Worm (Caenorhabditis elegans) whole organism, L4/young adult: ENCODE data around the gene samp-1.

Source experiments
- W03F9.2 ChIP-seq: fragments of 150-350 bp; optimal IDR thresholded peaks from 2 replicates; lab custom pipeline; 2014; ENCODE audit warnings: missing biosample characterization, missing genetic modification characterization
- dao-5 ChIP-seq: sonication (generic microtip); optimal IDR thresholded peaks from 2 replicates; lab custom pipeline; 2016; ENCODE audit warnings: missing genotype, missing genetic modification characterization, moderate library complexity, missing compliant biosample characterization
- him-1 ChIP-seq: sonication (generic microtip); optimal IDR thresholded peaks from 2 replicates; lab custom pipeline; 2016; ENCODE audit warnings: missing genotype, missing genetic modification reagents, missing genetic modification characterization, missing compliant biosample characterization

The samp-1 gene

DNA sequence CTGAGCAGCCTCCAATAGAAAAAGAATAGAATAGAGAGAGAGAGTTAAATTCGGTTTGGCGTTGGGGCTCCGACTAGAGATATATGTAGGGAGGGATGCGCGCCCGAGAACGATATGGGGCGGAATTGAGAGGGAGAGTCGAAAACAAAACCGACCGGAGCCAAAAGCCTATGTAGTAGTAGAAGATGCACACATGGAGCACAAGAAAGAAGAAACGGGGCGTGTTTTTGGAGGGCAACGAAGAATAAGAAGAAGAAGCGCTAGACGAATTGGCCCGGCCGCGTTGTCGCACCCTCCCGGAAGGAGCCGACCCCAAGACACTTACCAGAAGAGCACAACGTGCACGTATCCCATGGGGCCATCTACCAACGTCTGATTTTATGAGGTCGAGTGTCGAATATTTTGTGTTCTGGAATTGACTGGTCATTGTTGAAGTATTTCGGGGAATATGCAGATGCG is 26.4 kb downstream of the samp-1 start, which contains the start of gene tag-180:
Gene tag-180 (minus strand): TSS at position 409 of the 459 bp plus-strand sequence.
- no peak for TF ChIP-seq W03F9.2 (tag; lab: Kevin White, UChicago)
- no peak for TF ChIP-seq dao-5 (tag; lab: Kevin White, UChicago)
- no peak for TF ChIP-seq him-1

- TF ChIP-seq dao-5 (tag; lab: Kevin White, UChicago), result no peak
- TF ChIP-seq him-1, result no peak
- TF ChIP-seq W03F9.2 (tag; lab: Kevin White, UChicago), result no peak
Observed at ce11 chrII:11333375-11333774, 30.7 kb downstream of the samp-1 start.

DNA sequence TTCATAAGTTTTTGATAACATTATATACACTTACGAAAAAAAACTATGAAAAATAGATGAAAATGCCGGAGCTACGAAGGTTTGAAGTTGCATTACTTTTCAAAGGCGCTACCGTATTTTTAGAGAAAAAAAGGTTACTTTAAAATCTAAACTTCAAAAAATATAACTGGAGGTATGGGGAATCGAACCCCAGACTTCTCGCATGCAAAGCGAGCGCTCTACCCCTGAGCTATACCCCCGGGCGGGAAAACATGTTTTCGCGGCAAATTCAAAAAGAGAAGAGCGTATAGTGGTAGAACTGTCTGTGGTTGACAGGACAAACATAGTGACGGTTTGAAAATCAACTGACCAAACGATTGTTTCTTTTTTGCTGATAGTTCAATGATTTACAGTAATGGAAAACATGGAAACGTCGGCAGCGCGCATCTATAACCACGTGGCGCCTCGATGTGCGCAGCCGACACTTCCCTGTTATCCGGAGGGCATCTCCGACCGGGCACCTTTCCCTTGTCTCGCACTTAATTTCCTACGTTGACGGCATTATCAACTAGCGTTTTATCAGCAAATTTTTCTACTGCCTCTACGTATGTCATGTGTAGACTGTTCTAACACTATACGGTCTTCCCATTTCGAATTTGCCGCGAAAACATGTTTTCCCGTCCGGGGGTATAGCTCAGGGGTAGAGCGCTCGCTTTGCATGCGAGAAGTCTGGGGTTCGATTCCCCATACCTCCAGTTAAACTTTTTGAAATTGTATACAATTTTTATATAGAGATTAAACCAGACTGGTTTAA is 31.4 kb downstream of the samp-1 start:
- TF ChIP-seq dao-5 (tag; lab: Kevin White, UChicago) (no peak), him-1 (no peak), W03F9.2 (tag; lab: Kevin White, UChicago) (no peak)

DNA sequence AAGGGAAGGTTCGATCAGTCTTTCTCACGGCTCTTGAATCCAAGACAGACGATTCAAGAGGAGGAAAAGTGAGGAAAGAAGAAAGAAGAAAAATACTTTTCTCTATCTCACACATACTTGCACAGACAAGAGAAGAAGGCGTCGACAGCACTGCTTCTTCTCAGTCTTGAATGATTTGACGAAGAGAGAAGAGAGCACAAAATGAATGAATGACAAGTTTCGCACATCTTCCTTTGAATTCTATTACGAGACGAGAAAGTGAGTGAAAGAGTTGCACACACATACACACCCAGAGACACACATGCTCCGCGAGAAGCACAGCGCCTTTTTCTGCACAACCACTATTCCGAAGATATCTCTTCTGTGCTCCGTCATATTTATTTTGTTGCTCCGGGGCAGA is 33.0 kb downstream of the samp-1 start:
- no peak for TF ChIP-seq him-1
- TF ChIP-seq dao-5 (tag; lab: Kevin White, UChicago), result no peak
- no peak for TF ChIP-seq W03F9.2 (tag; lab: Kevin White, UChicago)

- no peak for TF ChIP-seq him-1
- no peak for TF ChIP-seq dao-5 (tag; lab: Kevin White, UChicago)
- TF ChIP-seq W03F9.2 (tag; lab: Kevin White, UChicago), result no peak
Observed at ce11 chrII:11336163-11336562, 33.5 kb downstream of the samp-1 start.

DNA sequence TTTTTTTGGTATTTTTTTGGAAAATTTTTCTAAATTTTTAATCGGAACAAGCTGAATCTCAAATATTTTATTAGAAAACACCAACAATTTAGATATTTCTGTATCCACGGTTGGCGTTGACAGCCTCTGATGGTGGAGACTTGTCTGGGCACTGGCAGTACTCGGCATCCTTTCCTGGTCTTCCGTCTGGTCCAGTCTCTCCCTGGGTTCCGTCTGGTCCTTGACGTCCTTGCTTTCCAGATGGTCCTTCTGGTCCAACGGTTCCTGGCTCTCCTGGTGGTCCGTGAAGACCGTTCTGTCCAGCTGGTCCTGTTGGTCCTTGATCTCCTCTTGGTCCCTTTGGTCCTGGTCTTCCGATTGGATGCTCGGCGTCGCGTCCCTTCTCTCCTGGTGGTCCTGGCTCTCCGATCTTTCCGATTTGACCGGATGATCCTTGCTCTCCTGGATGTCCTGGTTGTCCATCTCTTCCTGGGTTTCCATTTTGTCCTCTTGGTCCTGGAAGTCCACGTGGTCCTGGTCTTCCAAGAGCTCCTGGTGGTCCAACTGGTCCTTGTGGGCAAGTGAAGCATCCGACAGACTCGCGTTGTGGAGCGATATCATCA is 34.0 kb downstream of the samp-1 start:
- no peak for TF ChIP-seq dao-5 (tag; lab: Kevin White, UChicago)
- TF ChIP-seq W03F9.2 (tag; lab: Kevin White, UChicago), result no peak
- TF ChIP-seq him-1, result no peak

ce11 chrII:11337497-11338040 is 34.9 kb downstream of the samp-1 start, which contains the start of gene sqt-1:
sqt-1 (minus strand) TSS chrII:11337837.
- TF ChIP-seq him-1 (no peak), dao-5 (tag; lab: Kevin White, UChicago) (no peak), W03F9.2 (tag; lab: Kevin White, UChicago) (no peak)

DNA sequence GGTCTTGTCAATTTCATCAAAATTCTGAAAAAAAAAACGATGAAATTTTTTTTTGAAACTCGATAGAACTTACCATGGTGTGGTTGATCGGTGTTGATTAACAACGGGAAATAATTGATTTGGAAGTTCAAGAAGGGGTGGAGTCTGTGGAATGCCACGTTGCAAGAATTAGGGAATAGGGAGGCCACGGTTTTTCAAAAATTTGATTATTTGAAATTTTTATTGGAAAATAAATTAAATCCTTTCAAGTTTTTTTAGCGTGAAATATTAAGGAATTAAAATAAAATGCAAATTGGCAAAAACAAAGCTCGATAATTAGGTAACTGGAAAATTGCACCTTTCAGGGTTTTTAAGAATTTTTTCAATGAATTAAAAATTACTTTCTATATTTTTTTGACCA is 36.8 kb downstream of the samp-1 start, which contains the start of gene rmd-3:
Gene rmd-3 (minus strand): TSS at position 101 of the 400 bp plus-strand sequence.
- TF ChIP-seq dao-5 (tag; lab: Kevin White, UChicago) (no peak), him-1 (no peak), W03F9.2 (tag; lab: Kevin White, UChicago) (no peak)

DNA sequence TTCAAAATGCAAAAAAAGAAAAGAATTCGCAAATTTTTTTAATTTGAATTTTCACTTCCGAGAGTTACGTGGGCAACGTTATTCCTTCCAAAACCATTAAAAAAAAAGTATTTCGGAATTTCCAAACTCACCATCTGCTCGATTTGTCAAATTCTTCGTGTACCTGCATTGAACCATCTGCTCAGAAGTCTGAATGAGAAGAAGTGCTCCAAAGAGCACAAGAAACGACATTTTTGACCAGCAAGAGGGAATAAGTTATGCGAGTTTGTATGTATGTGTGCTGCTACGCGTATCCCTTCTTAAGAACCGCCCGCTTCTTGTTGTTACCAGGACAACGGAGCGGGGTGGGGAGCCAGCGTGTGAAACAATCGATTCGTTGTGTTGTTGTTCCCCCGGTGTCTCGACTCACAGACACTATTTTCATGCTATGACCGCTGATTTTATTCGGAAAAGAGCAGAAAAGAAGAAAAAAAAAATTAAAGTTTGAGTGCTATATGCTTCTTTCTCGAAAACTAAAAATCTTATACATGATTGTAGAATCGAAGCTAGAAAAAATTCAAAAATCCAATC is 40.7 kb downstream of the samp-1 start, which contains the start of gene lgc-20:
Gene lgc-20 (minus strand): TSS at position 311 of the 570 bp plus-strand sequence.
- TF ChIP-seq him-1 (no peak), dao-5 (tag; lab: Kevin White, UChicago) (no peak), W03F9.2 (tag; lab: Kevin White, UChicago) (no peak)

DNA sequence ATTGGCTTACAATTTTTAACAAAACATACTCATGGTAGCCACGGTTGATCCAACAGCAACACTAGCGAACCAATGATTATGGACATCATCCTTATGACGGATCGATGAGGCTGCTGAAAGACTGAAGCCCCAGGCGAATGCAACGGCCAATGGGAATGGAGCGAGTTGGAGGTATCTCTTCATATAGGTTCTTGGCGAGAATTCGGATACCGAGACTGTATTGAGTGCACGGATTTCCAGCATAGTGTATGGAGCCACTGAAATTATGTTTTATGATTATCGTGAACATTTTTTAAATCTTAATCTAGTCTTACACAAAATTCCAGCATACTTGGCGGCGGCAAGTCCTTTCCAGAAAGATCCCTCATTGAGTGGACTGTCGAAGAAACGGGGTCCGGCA is 41.9 kb downstream of the samp-1 start:
- TF ChIP-seq W03F9.2 (tag; lab: Kevin White, UChicago) (no peak), dao-5 (tag; lab: Kevin White, UChicago) (no peak), him-1 (no peak)

DNA sequence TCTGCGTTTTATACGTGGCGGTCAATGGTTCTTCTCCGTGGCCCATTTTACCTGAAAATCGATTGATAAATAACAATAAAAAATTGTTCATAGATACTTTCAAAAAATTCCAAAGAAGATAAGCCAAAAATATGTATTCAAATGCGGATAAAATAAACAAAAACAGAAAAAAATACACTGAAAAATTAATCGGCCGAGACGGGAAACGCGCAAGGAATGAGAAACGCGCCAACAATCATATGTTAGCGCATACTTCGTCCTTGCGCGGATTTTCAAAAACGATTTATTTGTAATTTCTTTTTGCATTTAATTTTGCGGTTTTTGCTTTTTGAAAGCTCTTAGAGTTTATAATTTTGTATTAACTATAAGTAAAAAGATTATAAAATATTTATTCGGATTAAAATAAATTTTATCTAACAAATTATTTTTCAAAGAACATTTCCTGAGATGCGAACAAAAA is 42.9 kb downstream of the samp-1 start, which contains the start of gene nduf-11:
Gene nduf-11 (minus strand): TSS at position 51 of the 460 bp plus-strand sequence.
- peak; percentile 87 for TF ChIP-seq W03F9.2 (tag; lab: Kevin White, UChicago)
- TF ChIP-seq dao-5 (tag; lab: Kevin White, UChicago), result no peak
- peak; percentile 45 for TF ChIP-seq him-1

ce11 chrII:11347878-11348556 is 45.3 kb downstream of the samp-1 start, which contains the start of the genes B0491.6 and pigm-1:
B0491.6 (minus strand) TSS chrII:11348343.
pigm-1 (plus strand) TSS chrII:11348445.
- TF ChIP-seq dao-5 (tag; lab: Kevin White, UChicago), result no peak
- TF ChIP-seq him-1, result peak; percentile 27
- TF ChIP-seq W03F9.2 (tag; lab: Kevin White, UChicago), result peak; percentile 20

DNA sequence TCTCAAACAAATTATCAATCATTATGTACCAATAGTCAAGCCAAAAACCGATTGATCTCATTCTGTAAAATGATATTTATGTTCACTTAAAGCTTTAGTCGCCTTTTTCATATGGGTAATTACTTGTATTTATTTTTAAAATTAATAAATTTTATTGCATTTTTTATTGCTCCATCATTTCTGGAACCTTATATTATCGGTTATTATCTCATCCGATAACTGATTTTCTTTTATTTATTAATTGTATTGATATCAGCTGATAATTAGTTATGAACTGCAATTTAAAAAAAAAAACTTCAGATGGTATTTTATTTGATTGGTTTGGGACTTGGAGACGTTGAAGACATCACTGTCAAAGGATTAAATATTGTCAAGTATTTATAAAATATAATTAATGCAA is 47.2 kb downstream of the samp-1 start, which contains the start of gene dph-5:
Gene dph-5 (plus strand): TSS at position 301 of the 400 bp plus-strand sequence.
- TF ChIP-seq him-1, result no peak
- TF ChIP-seq W03F9.2 (tag; lab: Kevin White, UChicago), result no peak
- TF ChIP-seq dao-5 (tag; lab: Kevin White, UChicago), result no peak
